Fruit fly (Drosophila melanogaster) whole organism, embryonic: ENCODE measurements around the gene cyr.
A peak's percentile ranks its signal among the peaks of the same experiment; 100 is the strongest.

Experiments used
- CG11247 ChIP-seq: fragments of 200-800 bp; sonication (Bioruptor generic); IDR thresholded peaks from 2 replicates; pipeline ENCODE4 v1.3.6; 2022; ENCODE audit warnings: missing biosample characterization, missing genetic modification characterization
- CG12104 ChIP-seq: fragments of 200-800 bp; sonication (Bioruptor generic); optimal IDR thresholded peaks from 3 replicates; lab custom pipeline; 2016; ENCODE audit warnings: missing biosample characterization, missing genetic modification characterization
- CG12942 ChIP-seq: fragments of 200-800 bp; sonication (Bioruptor generic); optimal IDR thresholded peaks from 3 replicates; lab custom pipeline; 2016; ENCODE audit warnings: missing biosample characterization, missing genetic modification characterization
- CG13624 ChIP-seq: fragments of 200-800 bp; sonication (Bioruptor generic); optimal IDR thresholded peaks from 2 replicates; lab custom pipeline; 2016; ENCODE audit warnings: missing biosample characterization, missing genetic modification characterization
- CG15011 ChIP-seq: fragments of 200-800 bp; sonication (Bioruptor generic); optimal IDR thresholded peaks from 3 replicates; lab custom pipeline; 2018; ENCODE audit warnings: missing biosample characterization, mild to moderate bottlenecking, missing genetic modification characterization
- CG15073 ChIP-seq: fragments of 200-800 bp; sonication (Bioruptor generic); optimal IDR thresholded peaks from 2 replicates; lab custom pipeline; 2016; ENCODE audit warnings: missing biosample characterization, missing genetic modification characterization
- CG1602 ChIP-seq: fragments of 200-800 bp; sonication (Bioruptor generic); optimal IDR thresholded peaks from 3 replicates; lab custom pipeline; 2016; ENCODE audit warnings: missing biosample characterization, missing genetic modification characterization
- CG18764 ChIP-seq: fragments of 200-800 bp; sonication (Bioruptor generic); optimal IDR thresholded peaks from 3 replicates; lab custom pipeline; 2016; ENCODE audit warnings: missing biosample characterization, missing genetic modification characterization
- CG2199 ChIP-seq: fragments of 200-800 bp; sonication (Bioruptor generic); IDR thresholded peaks from 3 replicates; pipeline ENCODE4 v1.3.6; 2022; ENCODE audit warnings: missing biosample characterization, missing genetic modification characterization
- CG31224 ChIP-seq: fragments of 200-800 bp; sonication (Bioruptor generic); IDR thresholded peaks from 2 replicates; pipeline ENCODE4 v1.3.6; 2022; ENCODE audit warnings: missing biosample characterization, missing genetic modification characterization
- CG3281 ChIP-seq: fragments of 200-800 bp; sonication (Bioruptor generic); optimal IDR thresholded peaks from 3 replicates; lab custom pipeline; 2017; ENCODE audit warnings: missing biosample characterization, mild to moderate bottlenecking, missing genetic modification characterization
- CG33213 ChIP-seq: fragments of 200-800 bp; sonication (Bioruptor generic); optimal IDR thresholded peaks from 3 replicates; lab custom pipeline; 2016; ENCODE audit warnings: missing biosample characterization, missing genetic modification characterization
- CG34376 ChIP-seq: fragments of 200-800 bp; sonication (Bioruptor generic); optimal IDR thresholded peaks from 2 replicates; lab custom pipeline; 2018; ENCODE audit warnings: missing biosample characterization, mild to moderate bottlenecking, missing genetic modification characterization
- CG4820 ChIP-seq: fragments of 200-800 bp; sonication (Bioruptor generic); optimal IDR thresholded peaks from 3 replicates; lab custom pipeline; 2016; ENCODE audit warnings: missing biosample characterization, missing genetic modification characterization
- CG9817 ChIP-seq: fragments of 200-800 bp; sonication (Bioruptor generic); optimal IDR thresholded peaks from 2 replicates; lab custom pipeline; 2018; ENCODE audit warnings: missing biosample characterization, mild to moderate bottlenecking, missing genetic modification characterization, moderate library complexity
- Dad ChIP-seq: fragments of 200-800 bp; sonication (Bioruptor generic); optimal IDR thresholded peaks from 3 replicates; lab custom pipeline; 2016; ENCODE audit warnings: missing biosample characterization, missing genetic modification characterization
- Drgx ChIP-seq: fragments of 200-800 bp; sonication (Bioruptor generic); IDR thresholded peaks from 2 replicates; pipeline ENCODE4 v1.3.6; 2022; ENCODE audit warnings: missing biosample characterization, missing genetic modification characterization
- E2f1 ChIP-seq: fragments of 200-800 bp; sonication (Bioruptor generic); IDR thresholded peaks from 2 replicates; pipeline ENCODE4 v1.3.6; 2022; ENCODE audit warnings: missing biosample characterization, missing genetic modification characterization
- E2f2 ChIP-seq: fragments of 200-800 bp; sonication (Bioruptor generic); IDR thresholded peaks from 2 replicates; pipeline ENCODE4 v1.3.6; 2022; ENCODE audit warnings: missing biosample characterization, missing genetic modification characterization
- Lhr ChIP-seq: fragments of 200-800 bp; sonication (Bioruptor generic); optimal IDR thresholded peaks from 3 replicates; lab custom pipeline; 2017; ENCODE audit warnings: mild to moderate bottlenecking, missing biosample characterization, missing genetic modification reagents, missing genetic modification characterization
- NFAT ChIP-seq: fragments of 200-800 bp; sonication (Bioruptor generic); IDR thresholded peaks from 2 replicates; pipeline ENCODE4 v1.3.6; 2022; ENCODE audit warnings: missing biosample characterization, missing genetic modification characterization
- Opbp ChIP-seq: fragments of 200-800 bp; sonication (Bioruptor generic); IDR thresholded peaks from 3 replicates; pipeline ENCODE4 v1.3.6; 2022; ENCODE audit warnings: missing biosample characterization, missing genetic modification characterization; ENCODE audit not compliant: partially characterized antibody
- Optix ChIP-seq: fragments of 200-800 bp; sonication (Bioruptor generic); IDR thresholded peaks from 3 replicates; pipeline ENCODE4 v1.3.6; 2022; ENCODE audit warnings: missing biosample characterization, missing genetic modification characterization
- Spps ChIP-seq: fragments of 200-800 bp; sonication (Bioruptor generic); optimal IDR thresholded peaks from 2 replicates; lab custom pipeline; 2018; ENCODE audit warnings: missing biosample characterization, mild to moderate bottlenecking, missing genetic modification characterization
- Ssrp ChIP-seq: fragments of 200-800 bp; sonication (Bioruptor generic); optimal IDR thresholded peaks from 2 replicates; lab custom pipeline; 2018; ENCODE audit warnings: missing biosample characterization, mild to moderate bottlenecking, missing genetic modification characterization, moderate library complexity
- bab2 ChIP-seq: fragments of 200-800 bp; sonication (Bioruptor generic); optimal IDR thresholded peaks from 2 replicates; lab custom pipeline; 2016; ENCODE audit warnings: missing biosample characterization, missing genetic modification characterization
- chm ChIP-seq: fragments of 200-800 bp; sonication (Bioruptor generic); IDR thresholded peaks from 2 replicates; pipeline ENCODE4 v1.3.6; 2022; ENCODE audit warnings: missing biosample characterization, missing genetic modification characterization
- disco-r ChIP-seq: fragments of 200-800 bp; sonication (Bioruptor generic); optimal IDR thresholded peaks from 2 replicates; lab custom pipeline; 2016; ENCODE audit warnings: missing biosample characterization, missing genetic modification characterization
- grn ChIP-seq: fragments of 200-800 bp; sonication (Bioruptor generic); optimal IDR thresholded peaks from 3 replicates; lab custom pipeline; 2017; ENCODE audit warnings: missing biosample characterization, missing genetic modification characterization
- gsb ChIP-seq: fragments of 200-800 bp; sonication (Bioruptor generic); IDR thresholded peaks from 2 replicates; pipeline ENCODE4 v1.3.6; 2022; ENCODE audit warnings: missing biosample characterization, missing genetic modification characterization
- lmd ChIP-seq: fragments of 200-800 bp; sonication (Bioruptor generic); IDR thresholded peaks from 2 replicates; pipeline ENCODE4 v1.3.6; 2022; ENCODE audit warnings: missing biosample characterization, missing genetic modification characterization
- sc ChIP-seq, 3 experiments: fragments of >200 bp in 2 of 3; fragments of 200-800 bp in 1 of 3; sonication (Bioruptor generic) in 1 of 3; optimal IDR thresholded peaks; 2 replicates in 2 of 3; 3 replicates in 1 of 3; lab custom pipeline; 2017; ENCODE audit warnings: mild to moderate bottlenecking in 1 of 3, missing biosample characterization in 1 of 3, missing genetic modification characterization in 1 of 3, missing genetic modification reagents in 1 of 3
- sd ChIP-seq: fragments of 200-800 bp; sonication (Bioruptor generic); optimal IDR thresholded peaks from 3 replicates; lab custom pipeline; 2018; ENCODE audit warnings: missing biosample characterization, mild to moderate bottlenecking, missing genetic modification characterization, moderate library complexity
- shn ChIP-seq: fragments of 200-800 bp; sonication (Bioruptor generic); optimal IDR thresholded peaks from 3 replicates; lab custom pipeline; 2016; ENCODE audit warnings: missing biosample characterization, missing genetic modification characterization
- so ChIP-seq: fragments of 200-800 bp; sonication (Bioruptor generic); IDR thresholded peaks from 3 replicates; pipeline ENCODE4 v1.3.6; 2022; ENCODE audit warnings: missing biosample characterization, missing genetic modification characterization
- stwl ChIP-seq: fragments of 200-800 bp; sonication (Bioruptor generic); optimal IDR thresholded peaks from 3 replicates; lab custom pipeline; 2018; ENCODE audit warnings: missing biosample characterization, mild to moderate bottlenecking, missing genetic modification characterization, moderate library complexity

The cyr gene

DNA sequence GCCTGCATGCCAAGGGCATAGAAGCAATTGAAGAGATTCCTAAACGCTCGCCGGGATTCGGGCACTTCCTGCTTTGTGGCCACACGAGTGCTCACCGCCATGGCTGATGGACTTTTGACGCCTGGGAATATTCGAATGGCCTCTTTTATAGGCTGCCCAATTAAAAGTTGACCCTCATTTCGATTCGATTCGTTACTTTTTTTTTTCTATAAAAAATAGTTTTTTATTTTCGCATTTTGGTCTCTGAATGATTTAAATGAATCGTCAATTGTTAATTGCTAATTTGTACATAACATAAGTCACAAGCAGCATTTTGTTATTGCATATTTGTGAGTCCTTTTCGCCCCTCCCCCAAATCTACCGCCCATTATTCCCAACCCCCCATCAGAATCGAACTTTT is 30.1 kb upstream of the cyr start, which contains the start of gene Or7a:
Or7a (minus strand) TSS at position 101 of the 400 bp plus-strand sequence.
- TF ChIP-seq CG11247 (GFP tag; lab: Robert Waterston, UW) = no peak
- no peak for TF ChIP-seq CG34376 (GFP tag; lab: Kevin White, UChicago)
- no peak for TF ChIP-seq CG2199 (GFP tag; lab: Robert Waterston, UW)
- no peak for TF ChIP-seq so (GFP tag; lab: Robert Waterston, UW)
- TF ChIP-seq lmd (GFP tag; lab: Robert Waterston, UW) = no peak
- TF ChIP-seq E2f1 (GFP tag; lab: Robert Waterston, UW) = no peak
- no peak for TF ChIP-seq Lhr (GFP tag; lab: Kevin White, UChicago)
- TF ChIP-seq grn = no peak
- no peak for TF ChIP-seq sc (optimal IDR thresholded peaks at IDR 0.05; lab: Kevin White, UChicago)
- TF ChIP-seq sc (GFP tag; optimal IDR thresholded peaks at IDR 0.05; lab: Kevin White, UChicago) = no peak
- TF ChIP-seq Optix (GFP tag; lab: Robert Waterston, UW) = no peak
- no peak for TF ChIP-seq CG9817
- no peak for TF ChIP-seq CG15073 (GFP tag; lab: Kevin White, UChicago)
- TF ChIP-seq sd (tag; lab: Kevin White, UChicago) = no peak

DNA sequence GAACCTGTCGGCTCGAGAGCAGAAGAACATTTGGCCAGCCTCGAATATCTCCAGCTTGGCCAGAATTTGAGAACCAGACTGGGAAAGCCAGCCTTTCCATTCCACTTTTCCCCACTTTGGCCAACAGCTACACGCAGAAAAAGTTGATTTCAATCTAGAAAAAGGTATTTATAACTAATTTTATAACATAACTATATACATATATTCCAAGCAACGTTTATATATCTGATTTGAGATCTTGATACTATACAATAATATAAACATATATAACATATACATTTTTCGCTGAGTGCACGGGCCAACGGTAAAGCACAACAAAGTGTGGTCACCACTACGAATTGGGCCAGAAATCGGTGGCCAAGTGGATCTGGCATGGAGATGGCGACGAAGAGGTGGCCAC is 27.9 kb upstream of the cyr start:
- TF ChIP-seq stwl (tag; lab: Kevin White, UChicago) = no peak
- no peak for TF ChIP-seq E2f2 (GFP tag; lab: Robert Waterston, UW)
- no peak for TF ChIP-seq CG1602 (GFP tag; lab: Kevin White, UChicago)
- no peak for TF ChIP-seq CG13624 (GFP tag; lab: Kevin White, UChicago)
- no peak for TF ChIP-seq CG12942 (GFP tag; lab: Kevin White, UChicago)
- TF ChIP-seq Drgx = peak; percentile 52; the same call in 1 of the 2 replicates
- TF ChIP-seq bab2 (GFP tag; lab: Kevin White, UChicago) = no peak
- no peak for TF ChIP-seq CG31224 (GFP tag; lab: Robert Waterston, UW)

DNA sequence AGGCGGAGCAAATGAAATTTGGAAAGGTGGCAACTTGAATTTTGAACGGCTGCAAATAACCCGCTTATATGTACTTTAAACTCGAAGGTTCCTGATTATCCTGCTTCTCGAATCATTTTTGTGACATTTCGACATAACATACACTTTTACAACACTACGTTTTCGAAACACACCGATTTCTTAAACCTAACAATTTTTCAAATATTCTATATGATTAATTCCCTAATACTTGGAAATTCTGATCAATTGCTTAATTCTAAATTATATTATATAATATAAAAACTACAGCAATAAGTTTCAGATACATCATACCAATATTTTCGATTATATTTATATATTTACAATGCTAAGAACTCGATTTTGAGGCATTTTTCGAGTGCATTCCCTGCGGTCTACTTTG is 27.2 kb upstream of the cyr start, which contains the start of gene CG10761:
CG10761 (minus strand) TSS at position 101 of the 400 bp plus-strand sequence.
- peak; percentile 34 for TF ChIP-seq stwl (tag; lab: Kevin White, UChicago)
- no peak for TF ChIP-seq CG15011
- TF ChIP-seq, all 482 proteins: peak for 1

DNA sequence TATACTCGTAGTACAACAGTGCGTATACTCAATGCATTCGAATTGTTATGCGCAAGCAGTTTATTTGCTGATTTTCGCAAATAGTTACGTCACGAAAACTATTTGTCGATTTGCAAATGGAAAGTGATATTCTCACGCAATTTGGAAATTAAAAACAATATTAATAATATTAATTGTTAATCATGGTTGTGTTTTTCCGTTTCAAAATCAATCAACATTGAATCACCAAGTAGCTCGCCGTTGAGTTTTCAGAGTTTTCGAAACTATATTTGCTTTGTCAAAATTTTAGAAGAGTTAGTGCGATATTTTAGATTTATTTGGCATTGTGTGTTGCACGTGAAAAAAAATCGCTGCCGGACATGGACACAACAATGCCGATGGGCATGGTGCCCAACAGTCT is 24.2 kb upstream of the cyr start, which contains the start of gene CG15337:
CG15337 (plus strand) TSS at position 301 of the 400 bp plus-strand sequence.
- no peak for TF ChIP-seq gsb (GFP tag; lab: Robert Waterston, UW)
- no peak for TF ChIP-seq Ssrp
- no peak for TF ChIP-seq Opbp (GFP tag; lab: Robert Waterston, UW)
- no peak for TF ChIP-seq NFAT (GFP tag; lab: Robert Waterston, UW)
- no peak for TF ChIP-seq CG18764 (GFP tag; lab: Kevin White, UChicago)
- no peak for TF ChIP-seq chm (GFP tag; lab: Robert Waterston, UW)
- no peak for TF ChIP-seq CG3281 (GFP tag; lab: Kevin White, UChicago)
- TF ChIP-seq Dad (GFP tag; lab: Kevin White, UChicago) = no peak
- no peak for TF ChIP-seq disco-r
- no peak for TF ChIP-seq CG33213 (GFP tag; lab: Kevin White, UChicago)
- TF ChIP-seq Spps = no peak
- no peak for TF ChIP-seq shn
- TF ChIP-seq CG12104 (GFP tag; lab: Kevin White, UChicago) = no peak
- TF ChIP-seq CG4820 (GFP tag; lab: Kevin White, UChicago) = no peak
